Fruit fly (Drosophila melanogaster) whole organism, embryonic: ENCODE data around the gene CG10621.

Experiments
- Antp ChIP-seq: fragments of 200-800 bp; sonication (Bioruptor generic); optimal IDR thresholded peaks from 3 replicates; lab custom pipeline; 2016; ENCODE audit warnings: missing biosample characterization, missing genetic modification characterization
- CG10431 ChIP-seq: fragments of 200-800 bp; sonication (Bioruptor generic); optimal IDR thresholded peaks from 3 replicates; lab custom pipeline; 2018; ENCODE audit warnings: missing biosample characterization, mild to moderate bottlenecking, missing genetic modification characterization
- CG10543 ChIP-seq: fragments of 200-800 bp; sonication (Bioruptor generic); optimal IDR thresholded peaks from 3 replicates; lab custom pipeline; 2017; ENCODE audit warnings: missing biosample characterization, mild to moderate bottlenecking, missing genetic modification characterization, moderate library complexity
- CG10654 ChIP-seq: fragments of 200-800 bp; sonication (Bioruptor generic); optimal IDR thresholded peaks from 2 replicates; lab custom pipeline; 2016; ENCODE audit warnings: missing biosample characterization, missing genetic modification characterization
- CG11456 ChIP-seq: fragments of 200-800 bp; sonication (Bioruptor generic); IDR thresholded peaks from 3 replicates; pipeline ENCODE4 v1.3.6; 2022; ENCODE audit warnings: missing biosample characterization, missing genetic modification characterization
- CG12769 ChIP-seq: fragments of 200-800 bp; sonication (Bioruptor generic); optimal IDR thresholded peaks from 2 replicates; lab custom pipeline; 2019; ENCODE audit warnings: missing biosample characterization, mild to moderate bottlenecking, missing genetic modification characterization, moderate library complexity
- CG1603 ChIP-seq: fragments of 200-800 bp; sonication (Bioruptor generic); optimal IDR thresholded peaks from 2 replicates; lab custom pipeline; 2019; ENCODE audit warnings: missing biosample characterization, mild to moderate bottlenecking, missing genetic modification characterization, moderate library complexity
- CG18011 ChIP-seq: fragments of 200-800 bp; sonication (Bioruptor generic); optimal IDR thresholded peaks from 2 replicates; lab custom pipeline; 2017; ENCODE audit warnings: missing biosample characterization, missing genetic modification characterization, mild to moderate bottlenecking, moderate library complexity, missing genotype
- CG2129 ChIP-seq: fragments of 200-800 bp; sonication (Bioruptor generic); IDR thresholded peaks from 2 replicates; pipeline ENCODE4 v1.3.6; 2022; ENCODE audit warnings: missing biosample characterization, missing genetic modification characterization; ENCODE audit not compliant: partially characterized antibody
- CG31388 ChIP-seq: fragments of 200-800 bp; sonication (Bioruptor generic); optimal IDR thresholded peaks from 2 replicates; lab custom pipeline; 2016; ENCODE audit warnings: missing biosample characterization, missing genetic modification characterization
- CG3163 ChIP-seq: fragments of 200-800 bp; sonication (Bioruptor generic); optimal IDR thresholded peaks from 3 replicates; lab custom pipeline; 2016; ENCODE audit warnings: missing biosample characterization, missing genetic modification characterization
- CG3281 ChIP-seq: fragments of 200-800 bp; sonication (Bioruptor generic); optimal IDR thresholded peaks from 3 replicates; lab custom pipeline; 2017; ENCODE audit warnings: missing biosample characterization, mild to moderate bottlenecking, missing genetic modification characterization
- CG4360 ChIP-seq: fragments of 200-800 bp; sonication (Bioruptor generic); IDR thresholded peaks from 2 replicates; pipeline ENCODE4 v1.3.6; 2022; ENCODE audit warnings: missing biosample characterization, missing genetic modification characterization
- CG4617 ChIP-seq: fragments of 200-800 bp; sonication (Bioruptor generic); optimal IDR thresholded peaks from 3 replicates; lab custom pipeline; 2016; ENCODE audit warnings: missing biosample characterization, missing genetic modification characterization, borderline replicate concordance
- CG7928 ChIP-seq: fragments of 200-800 bp; sonication (Bioruptor generic); optimal IDR thresholded peaks from 2 replicates; lab custom pipeline; 2017; ENCODE audit warnings: missing biosample characterization, mild to moderate bottlenecking, missing genetic modification characterization
- CG8765 ChIP-seq: fragments of 200-800 bp; sonication (Bioruptor generic); IDR thresholded peaks from 2 replicates; pipeline ENCODE4 v1.3.6; 2022; ENCODE audit warnings: missing biosample characterization, missing genetic modification characterization
- CG9215 ChIP-seq: fragments of 200-800 bp; sonication (Bioruptor generic); IDR thresholded peaks from 2 replicates; pipeline ENCODE4 v1.3.6; 2022; ENCODE audit warnings: missing biosample characterization, missing genetic modification characterization
- Chrac-16 ChIP-seq: fragments of 200-800 bp; sonication (Bioruptor generic); optimal IDR thresholded peaks from 3 replicates; lab custom pipeline; 2016; ENCODE audit warnings: missing biosample characterization, missing genetic modification characterization
- Dip2 ChIP-seq: fragments of 200-800 bp; sonication (Bioruptor generic); IDR thresholded peaks from 2 replicates; pipeline ENCODE4 v1.3.6; 2022; ENCODE audit warnings: missing biosample characterization, missing genetic modification characterization
- Dip3 ChIP-seq: fragments of 200-800 bp; sonication (Bioruptor generic); optimal IDR thresholded peaks from 3 replicates; lab custom pipeline; 2016; ENCODE audit warnings: missing biosample characterization, missing genetic modification characterization
- ERR ChIP-seq: fragments of 200-800 bp; sonication (Bioruptor generic); optimal IDR thresholded peaks from 2 replicates; lab custom pipeline; 2016; ENCODE audit warnings: missing biosample characterization, missing genetic modification characterization
- HLH4C ChIP-seq: fragments of 200-800 bp; sonication (Bioruptor generic); IDR thresholded peaks from 3 replicates; pipeline ENCODE4 v1.3.6; 2022; ENCODE audit warnings: missing biosample characterization, missing genetic modification characterization; ENCODE audit not compliant: partially characterized antibody
- Hmx ChIP-seq: fragments of 200-800 bp; sonication (Bioruptor generic); optimal IDR thresholded peaks from 2 replicates; lab custom pipeline; 2016; ENCODE audit warnings: missing biosample characterization, missing genetic modification characterization
- Med ChIP-seq: fragments of 200-800 bp; sonication (Bioruptor generic); peaks from one replicate; lab custom pipeline; 2016; ENCODE audit warnings: missing biosample characterization, missing genetic modification characterization, mild to moderate bottlenecking, inconsistent platforms, moderate library complexity
- Mrtf ChIP-seq: fragments of 200-800 bp; sonication (Bioruptor generic); IDR thresholded peaks from 3 replicates; pipeline ENCODE4 v1.3.6; 2022; ENCODE audit warnings: missing biosample characterization, missing genetic modification characterization
- NK7.1 ChIP-seq: fragments of 200-800 bp; sonication (Bioruptor generic); optimal IDR thresholded peaks from 3 replicates; lab custom pipeline; 2016; ENCODE audit warnings: missing biosample characterization, missing genetic modification characterization
- Nf-YC ChIP-seq: fragments of 200-800 bp; optimal IDR thresholded peaks from 3 replicates; lab custom pipeline; 2019; ENCODE audit warnings: missing biosample characterization, mild to moderate bottlenecking, missing genetic modification characterization, moderate library complexity
- Ptx1 ChIP-seq: fragments of 200-800 bp; sonication (Bioruptor generic); IDR thresholded peaks from 2 replicates; pipeline ENCODE4 v1.3.6; 2022; ENCODE audit warnings: missing biosample characterization, missing genetic modification characterization
- Sin3A ChIP-seq: fragments of >200 bp; optimal IDR thresholded peaks from 2 replicates; lab custom pipeline; 2018
- Six4 ChIP-seq: fragments of 200-800 bp; sonication (Bioruptor generic); optimal IDR thresholded peaks from 2 replicates; lab custom pipeline; 2016; ENCODE audit warnings: missing biosample characterization, missing genetic modification characterization
- Trl ChIP-seq, 3 experiments: fragments of >200 bp in 2 of 3; fragments of 200-800 bp in 1 of 3; sonication (Bioruptor generic) in 1 of 3; optimal IDR thresholded peaks; 2 replicates in 1 of 3; 3 replicates in 2 of 3; lab custom pipeline; 2016 to 2017; ENCODE audit warnings: missing biosample characterization in 1 of 3, missing genetic modification characterization in 1 of 3
- Xrp1 ChIP-seq: fragments of 200-800 bp; sonication (Bioruptor generic); IDR thresholded peaks from 2 replicates; pipeline ENCODE4 v1.3.6; 2022; ENCODE audit warnings: missing biosample characterization, missing genetic modification characterization
- amos ChIP-seq: fragments of 200-800 bp; sonication (Bioruptor generic); IDR thresholded peaks from 2 replicates; pipeline ENCODE4 v1.3.6; 2022; ENCODE audit warnings: missing biosample characterization, missing genetic modification characterization; ENCODE audit not compliant: partially characterized antibody
- caup ChIP-seq: fragments of 200-800 bp; sonication (Bioruptor generic); optimal IDR thresholded peaks from 3 replicates; lab custom pipeline; 2017; ENCODE audit warnings: missing biosample characterization, mild to moderate bottlenecking, missing genetic modification characterization, moderate library complexity; ENCODE audit not compliant: severe bottlenecking
- chn ChIP-seq: fragments of 200-800 bp; sonication (Bioruptor generic); optimal IDR thresholded peaks from 2 replicates; lab custom pipeline; 2016; ENCODE audit warnings: missing biosample characterization, missing genetic modification characterization
- emc ChIP-seq: fragments of 200-800 bp; sonication (Bioruptor generic); optimal IDR thresholded peaks from 2 replicates; lab custom pipeline; 2016; ENCODE audit warnings: missing biosample characterization, missing genetic modification characterization
- ems ChIP-seq: fragments of 200-800 bp; sonication (Bioruptor generic); optimal IDR thresholded peaks from 3 replicates; lab custom pipeline; 2016; ENCODE audit warnings: missing biosample characterization, missing genetic modification characterization
- hbn ChIP-seq: fragments of 200-800 bp; sonication (Bioruptor generic); IDR thresholded peaks from 2 replicates; pipeline ENCODE4 v1.3.6; 2022; ENCODE audit warnings: missing biosample characterization, missing genetic modification characterization; ENCODE audit not compliant: partially characterized antibody
- kah ChIP-seq: fragments of 200-800 bp; sonication (Bioruptor generic); optimal IDR thresholded peaks from 2 replicates; lab custom pipeline; 2018; ENCODE audit warnings: missing biosample characterization, mild to moderate bottlenecking, missing genetic modification characterization
- ken ChIP-seq: fragments of 200-800 bp; sonication (Bioruptor generic); IDR thresholded peaks from 3 replicates; pipeline ENCODE4 v1.3.6; 2022; ENCODE audit warnings: missing biosample characterization, missing genetic modification characterization
- lilli ChIP-seq: fragments of 200-800 bp; sonication (Bioruptor generic); optimal IDR thresholded peaks from 3 replicates; lab custom pipeline; 2016; ENCODE audit warnings: missing biosample characterization, missing genetic modification characterization
- nerfin-2 ChIP-seq: fragments of 200-800 bp; sonication (Bioruptor generic); IDR thresholded peaks from 2 replicates; pipeline ENCODE4 v1.3.6; 2022; ENCODE audit warnings: missing biosample characterization, missing genetic modification characterization; ENCODE audit not compliant: partially characterized antibody
- otp ChIP-seq: fragments of 200-800 bp; sonication (Bioruptor generic); IDR thresholded peaks from 3 replicates; pipeline ENCODE4, ENCODE4 v1.3.6; 2022; ENCODE audit warnings: missing biosample characterization, missing genetic modification characterization
- sens ChIP-seq: fragments of 200-800 bp; sonication (Bioruptor generic); peaks from one replicate; lab custom pipeline; 2016; ENCODE audit warnings: missing biosample characterization, missing genetic modification characterization
- sim ChIP-seq: fragments of 200-800 bp; sonication (Bioruptor generic); IDR thresholded peaks from 2 replicates; pipeline ENCODE4 v1.3.6; 2022; ENCODE audit warnings: missing biosample characterization, missing genetic modification characterization
- slp2 ChIP-seq: fragments of 200-800 bp; sonication (Bioruptor generic); optimal IDR thresholded peaks from 2 replicates; lab custom pipeline; 2016; ENCODE audit warnings: missing biosample characterization, missing genetic modification characterization
- sna ChIP-seq: fragments of 200-800 bp; sonication (Bioruptor generic); IDR thresholded peaks from 2 replicates; pipeline ENCODE4 v1.3.6; 2022; ENCODE audit warnings: missing biosample characterization, missing genetic modification characterization; ENCODE audit not compliant: partially characterized antibody
- so ChIP-seq: fragments of 200-800 bp; sonication (Bioruptor generic); IDR thresholded peaks from 3 replicates; pipeline ENCODE4 v1.3.6; 2022; ENCODE audit warnings: missing biosample characterization, missing genetic modification characterization
- sr ChIP-seq: fragments of 200-800 bp; sonication (Bioruptor generic); IDR thresholded peaks from 3 replicates; pipeline ENCODE4 v1.3.6; 2022; ENCODE audit warnings: missing biosample characterization, missing genetic modification characterization
- tup ChIP-seq: fragments of 200-800 bp; sonication (Bioruptor generic); optimal IDR thresholded peaks from 2 replicates; lab custom pipeline; 2016; ENCODE audit warnings: missing biosample characterization, mild to moderate bottlenecking, missing genetic modification characterization, moderate library complexity

Gene CG10621

dm6 chr2L:18946636-18947514, 7.4 kb downstream of the CG10621 start (continued):
- TF ChIP-seq ken (GFP tag; lab: Robert Waterston, UW) = 0 out of 3 replicates have a peak, but pooled peaks have one; percentile 33
- no peak for TF ChIP-seq CG2129 (GFP tag; lab: Robert Waterston, UW)
- TF ChIP-seq hbn (GFP tag; lab: Robert Waterston, UW) = no peak
- no peak for TF ChIP-seq sim (GFP tag; lab: Robert Waterston, UW)
- no peak for TF ChIP-seq Dip2 (GFP tag; lab: Robert Waterston, UW)
- no peak for TF ChIP-seq CG11456 (GFP tag; lab: Robert Waterston, UW)
- TF ChIP-seq Xrp1 (GFP tag; lab: Robert Waterston, UW) = peak; percentile 51; the same call in 1 of the 2 replicates
- TF ChIP-seq CG10543 (GFP tag; lab: Kevin White, UChicago) = no peak
- no peak for TF ChIP-seq caup (GFP tag; lab: Kevin White, UChicago)
- TF ChIP-seq Chrac-16 (GFP tag; lab: Kevin White, UChicago) = no peak
- TF ChIP-seq Antp = no peak
- TF ChIP-seq chn (GFP tag; lab: Kevin White, UChicago) = no peak
- no peak for TF ChIP-seq Trl (optimal IDR thresholded peaks at IDR 0.05; lab: Kevin White, UChicago)
- TF ChIP-seq Trl (GFP tag; optimal IDR thresholded peaks at IDR 0.05; lab: Kevin White, UChicago) = no peak
- no peak for TF ChIP-seq CG9215 (GFP tag; lab: Robert Waterston, UW)
- no peak for TF ChIP-seq tup (GFP tag; lab: Kevin White, UChicago)
- TF ChIP-seq sens = no peak
- TF ChIP-seq kah = no peak
- no peak for TF ChIP-seq sna (GFP tag; lab: Robert Waterston, UW)
- TF ChIP-seq Ptx1 (GFP tag; lab: Robert Waterston, UW) = 0 out of 2 replicates have a peak, but pooled peaks have one; percentile 17
- no peak for TF ChIP-seq Sin3A (lab: Kevin White, UChicago)
- TF ChIP-seq amos = no peak
- no peak for TF ChIP-seq slp2 (GFP tag; lab: Kevin White, UChicago)
- no peak for TF ChIP-seq CG4360 (GFP tag; lab: Robert Waterston, UW)
- no peak for TF ChIP-seq CG3281 (GFP tag; lab: Kevin White, UChicago)
- TF ChIP-seq nerfin-2 (GFP tag; lab: Robert Waterston, UW) = no peak
- TF ChIP-seq Mrtf (GFP tag; lab: Robert Waterston, UW) = no peak
- no peak for TF ChIP-seq NK7.1 (GFP tag; lab: Kevin White, UChicago)
- TF ChIP-seq lilli (GFP tag; lab: Kevin White, UChicago) = no peak
- no peak for TF ChIP-seq ems (GFP tag; lab: Kevin White, UChicago)
- no peak for TF ChIP-seq otp (GFP tag; lab: Robert Waterston, UW)
- TF ChIP-seq Dip3 = no peak
- no peak for TF ChIP-seq CG10431 (GFP tag; lab: Kevin White, UChicago)
- TF ChIP-seq HLH4C (GFP tag; lab: Robert Waterston, UW) = no peak
- TF ChIP-seq CG1603 (tag; lab: Kevin White, UChicago) = no peak
- TF ChIP-seq ERR = no peak
- no peak for TF ChIP-seq CG8765 (GFP tag; lab: Robert Waterston, UW)
- TF ChIP-seq Hmx (GFP tag; lab: Kevin White, UChicago) = no peak
- no peak for TF ChIP-seq emc (GFP tag; lab: Kevin White, UChicago)
- no peak for TF ChIP-seq CG31388 (GFP tag; lab: Kevin White, UChicago)
- TF ChIP-seq CG18011 (GFP tag; lab: Kevin White, UChicago) = no peak
- no peak for TF ChIP-seq Six4 (GFP tag; lab: Kevin White, UChicago)
- no peak for TF ChIP-seq so (GFP tag; lab: Robert Waterston, UW)
- no peak for TF ChIP-seq Nf-YC (tag; lab: Kevin White, UChicago)
- TF ChIP-seq CG3163 = no peak
- TF ChIP-seq Med = no peak
- TF ChIP-seq CG12769 (tag; lab: Kevin White, UChicago) = no peak
- TF ChIP-seq sr (GFP tag; lab: Robert Waterston, UW) = no peak
- no peak for TF ChIP-seq CG10654 (GFP tag; lab: Kevin White, UChicago)
- no peak for TF ChIP-seq CG7928 (GFP tag; lab: Kevin White, UChicago)
- no peak for TF ChIP-seq CG4617 (GFP tag; lab: Kevin White, UChicago)
